Fruit fly (Drosophila melanogaster): Measurements from ENCODE around the gene Gs2.

The Gs2 gene

DNA sequence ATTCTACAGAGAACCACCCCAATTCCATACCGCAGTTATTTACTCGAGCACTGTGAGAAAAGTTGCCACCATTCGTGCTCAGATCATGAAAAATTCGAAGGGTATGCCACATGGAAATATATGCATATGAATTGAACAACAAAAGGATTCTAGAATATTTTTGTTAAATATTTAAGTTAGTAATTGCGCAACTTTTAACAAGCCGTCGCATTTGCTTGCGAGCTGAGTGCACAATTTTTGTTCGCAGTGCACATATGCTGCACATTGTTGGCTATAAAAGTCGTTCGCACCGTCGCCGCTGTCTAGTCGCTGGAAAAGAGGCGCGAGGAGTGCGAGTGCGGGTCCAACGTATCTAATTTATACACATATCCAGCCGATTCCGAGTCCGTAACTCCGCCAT is 54.1 kb downstream of the Gs2 start, which contains the start of gene Cyp4g15:
TSS of gene Cyp4g15 (plus strand) at position 301 of the 400 bp plus-strand sequence.
- TF ChIP-seq Crg-1 (GFP tag; optimal IDR thresholded peaks at IDR 0.05) (no peak), toe (GFP tag; optimal IDR thresholded peaks at IDR 0.05) (no peak), Clk (GFP tag; optimal IDR thresholded peaks at IDR 0.05) (no peak), cic (GFP tag; optimal IDR thresholded peaks at IDR 0.05) (no peak), CG1620 (GFP tag; optimal IDR thresholded peaks at IDR 0.05) (no peak), pad (GFP tag; optimal IDR thresholded peaks at IDR 0.05) (no peak), Mnt (GFP tag; optimal IDR thresholded peaks at IDR 0.05) (no peak), CG11617 (GFP tag; optimal IDR thresholded peaks at IDR 0.05) (no peak), bab1 (GFP tag; optimal IDR thresholded peaks at IDR 0.05) (no peak), CG14711 (tag; optimal IDR thresholded peaks at IDR 0.05) (no peak), CG7101 (tag; optimal IDR thresholded peaks at IDR 0.05) (no peak), tj (GFP tag; optimal IDR thresholded peaks at IDR 0.05) (no peak), cnc (optimal IDR thresholded peaks at IDR 0.05) (no peak), CG33017 (tag; optimal IDR thresholded peaks at IDR 0.05) (no peak), CG5204 (GFP tag; optimal IDR thresholded peaks at IDR 0.05) (no peak), CG12768 (GFP tag; optimal IDR thresholded peaks at IDR 0.05) (no peak), CG7045 (GFP tag; optimal IDR thresholded peaks at IDR 0.05) (no peak)

All from whole organism, adult.